Fruit fly (Drosophila melanogaster) whole organism, embryonic: Measurements from ENCODE around the gene Tango2.

Experiments
- Abd-B ChIP-seq: fragments of 200-800 bp; sonication (Bioruptor generic); optimal IDR thresholded peaks from 2 replicates; lab custom pipeline; 2018; ENCODE audit warnings: missing biosample characterization, mild to moderate bottlenecking, missing genetic modification characterization, moderate library complexity
- Aef1 ChIP-seq: fragments of 200-800 bp; sonication (Bioruptor generic); IDR thresholded peaks from 3 replicates; pipeline ENCODE4 v1.3.6; 2022; ENCODE audit warnings: missing biosample characterization, missing genetic modification characterization
- B-H2 ChIP-seq: fragments of 200-800 bp; sonication (Bioruptor generic); optimal IDR thresholded peaks from 2 replicates; lab custom pipeline; 2018; ENCODE audit warnings: missing biosample characterization, mild to moderate bottlenecking, missing genetic modification characterization
- CG11504 ChIP-seq: fragments of 200-800 bp; sonication (Bioruptor generic); optimal IDR thresholded peaks from 3 replicates; lab custom pipeline; 2019; ENCODE audit warnings: missing biosample characterization, mild to moderate bottlenecking, missing genetic modification characterization, moderate library complexity
- CG12236 ChIP-seq: fragments of 200-800 bp; sonication (Bioruptor generic); optimal IDR thresholded peaks from 2 replicates; lab custom pipeline; 2016; ENCODE audit warnings: missing biosample characterization, missing genetic modification characterization
- CG1233 ChIP-seq: fragments of 200-800 bp; sonication (Bioruptor generic); optimal IDR thresholded peaks from 4 replicates; lab custom pipeline; 2018; ENCODE audit warnings: missing biosample characterization, mild to moderate bottlenecking, missing genetic modification characterization
- CG14667 ChIP-seq: fragments of 200-800 bp; sonication (Bioruptor generic); IDR thresholded peaks from 2 replicates; pipeline ENCODE4 v1.3.6; 2022; ENCODE audit warnings: missing biosample characterization, missing genetic modification characterization
- CG15269 ChIP-seq: fragments of 200-800 bp; sonication (Bioruptor generic); optimal IDR thresholded peaks from 2 replicates; lab custom pipeline; 2018; ENCODE audit warnings: missing biosample characterization, mild to moderate bottlenecking, missing genetic modification characterization, moderate library complexity
- CG1647 ChIP-seq: fragments of 200-800 bp; sonication (Bioruptor generic); optimal IDR thresholded peaks from 3 replicates; lab custom pipeline; 2016; ENCODE audit warnings: missing biosample characterization, missing genetic modification characterization
- CG16779 ChIP-seq: fragments of 200-800 bp; sonication (Bioruptor generic); IDR thresholded peaks from 2 replicates; pipeline ENCODE4 v1.3.6; 2022; ENCODE audit warnings: missing biosample characterization, missing genetic modification characterization
- CG16813 ChIP-seq: fragments of 200-800 bp; sonication (Bioruptor generic); IDR thresholded peaks from 3 replicates; pipeline ENCODE4 v1.3.6; 2022; ENCODE audit warnings: missing biosample characterization, missing genetic modification characterization; ENCODE audit not compliant: partially characterized antibody
- CG17186 ChIP-seq: fragments of 200-800 bp; sonication (Bioruptor generic); optimal IDR thresholded peaks from 3 replicates; lab custom pipeline; 2017; ENCODE audit warnings: missing biosample characterization, missing genetic modification reagents, missing genetic modification characterization
- CG18262 ChIP-seq: fragments of 200-800 bp; optimal IDR thresholded peaks from 3 replicates; lab custom pipeline; 2019; ENCODE audit warnings: missing biosample characterization, mild to moderate bottlenecking, missing genetic modification characterization, moderate library complexity
- CG3163 ChIP-seq: fragments of 200-800 bp; sonication (Bioruptor generic); optimal IDR thresholded peaks from 3 replicates; lab custom pipeline; 2016; ENCODE audit warnings: missing biosample characterization, missing genetic modification characterization
- CG34376 ChIP-seq: fragments of 200-800 bp; sonication (Bioruptor generic); optimal IDR thresholded peaks from 2 replicates; lab custom pipeline; 2018; ENCODE audit warnings: missing biosample characterization, mild to moderate bottlenecking, missing genetic modification characterization
- CG5953 ChIP-seq: fragments of 200-800 bp; sonication (Bioruptor generic); IDR thresholded peaks from 2 replicates; pipeline ENCODE4 v1.3.6; 2022; ENCODE audit warnings: missing biosample characterization, missing genetic modification characterization
- CG6175 ChIP-seq: fragments of 200-800 bp; sonication (Bioruptor generic); IDR thresholded peaks from 3 replicates; pipeline ENCODE4 v1.3.6; 2022; ENCODE audit warnings: missing biosample characterization, missing genetic modification characterization
- CG7271 ChIP-seq: fragments of 200-800 bp; sonication (Bioruptor generic); optimal IDR thresholded peaks from 2 replicates; lab custom pipeline; 2018; ENCODE audit warnings: missing biosample characterization, mild to moderate bottlenecking, missing genetic modification characterization, moderate library complexity
- CG8089 ChIP-seq: fragments of 200-800 bp; sonication (Bioruptor generic); optimal IDR thresholded peaks from 3 replicates; lab custom pipeline; 2016; ENCODE audit warnings: missing biosample characterization, missing genetic modification characterization
- CG8924 ChIP-seq: fragments of 200-800 bp; optimal IDR thresholded peaks from 3 replicates; lab custom pipeline; 2019; ENCODE audit warnings: missing biosample characterization, mild to moderate bottlenecking, missing genetic modification characterization, moderate library complexity
- CG9797 ChIP-seq: fragments of 200-800 bp; sonication (Bioruptor generic); optimal IDR thresholded peaks from 3 replicates; lab custom pipeline; 2018; ENCODE audit warnings: missing biosample characterization, mild to moderate bottlenecking, missing genetic modification characterization
- HLH3B ChIP-seq: fragments of 200-800 bp; sonication (Bioruptor generic); IDR thresholded peaks from 2 replicates; pipeline ENCODE4 v1.3.6; 2022; ENCODE audit warnings: missing biosample characterization, missing genetic modification characterization
- HLHmδ ChIP-seq: fragments of 200-800 bp; sonication (Bioruptor generic); optimal IDR thresholded peaks from 2 replicates; lab custom pipeline; 2018; ENCODE audit warnings: missing biosample characterization, mild to moderate bottlenecking, missing genetic modification characterization, moderate library complexity
- Hr3 ChIP-seq: fragments of 200-800 bp; sonication (Bioruptor generic); optimal IDR thresholded peaks from 3 replicates; lab custom pipeline; 2016; ENCODE audit warnings: missing biosample characterization, missing genetic modification characterization
- Lhr ChIP-seq: fragments of 200-800 bp; sonication (Bioruptor generic); optimal IDR thresholded peaks from 3 replicates; lab custom pipeline; 2017; ENCODE audit warnings: mild to moderate bottlenecking, missing biosample characterization, missing genetic modification reagents, missing genetic modification characterization
- Oli ChIP-seq: fragments of 200-800 bp; sonication (Bioruptor generic); optimal IDR thresholded peaks from 2 replicates; lab custom pipeline; 2018; ENCODE audit warnings: missing biosample characterization, mild to moderate bottlenecking, missing genetic modification characterization, moderate library complexity
- Ptx1 ChIP-seq: fragments of 200-800 bp; sonication (Bioruptor generic); IDR thresholded peaks from 2 replicates; pipeline ENCODE4 v1.3.6; 2022; ENCODE audit warnings: missing biosample characterization, missing genetic modification characterization
- Sry-δ ChIP-seq: fragments of 200-800 bp; sonication (Bioruptor generic); optimal IDR thresholded peaks from 2 replicates; lab custom pipeline; 2016; ENCODE audit warnings: missing biosample characterization, missing genetic modification characterization
- TFAM ChIP-seq: fragments of 200-800 bp; sonication (Bioruptor generic); optimal IDR thresholded peaks from 2 replicates; lab custom pipeline; 2017; ENCODE audit warnings: missing biosample characterization, missing genetic modification characterization, inconsistent platforms
- YL-1 ChIP-seq: fragments of 200-800 bp; sonication (Bioruptor generic); optimal IDR thresholded peaks from 3 replicates; lab custom pipeline; 2017; ENCODE audit warnings: missing biosample characterization, mild to moderate bottlenecking, missing genetic modification characterization
- ab ChIP-seq: fragments of 200-800 bp; sonication (Bioruptor generic); optimal IDR thresholded peaks from 2 replicates; lab custom pipeline; 2016; ENCODE audit warnings: missing biosample characterization, missing genetic modification characterization
- al ChIP-seq: fragments of 200-800 bp; sonication (Bioruptor generic); IDR thresholded peaks from 2 replicates; pipeline ENCODE4 v1.3.6; 2022; ENCODE audit warnings: missing biosample characterization, missing genetic modification characterization
- bigmax ChIP-seq: fragments of 200-800 bp; sonication (Bioruptor generic); optimal IDR thresholded peaks from 2 replicates; lab custom pipeline; 2018; ENCODE audit warnings: missing biosample characterization, mild to moderate bottlenecking, missing genetic modification characterization
- caup ChIP-seq: fragments of 200-800 bp; sonication (Bioruptor generic); optimal IDR thresholded peaks from 3 replicates; lab custom pipeline; 2017; ENCODE audit warnings: missing biosample characterization, mild to moderate bottlenecking, missing genetic modification characterization, moderate library complexity; ENCODE audit not compliant: severe bottlenecking
- danr ChIP-seq: fragments of 200-800 bp; sonication (Bioruptor generic); IDR thresholded peaks from 2 replicates; pipeline ENCODE4 v1.3.6; 2022; ENCODE audit warnings: missing biosample characterization, missing genetic modification characterization
- dati ChIP-seq: fragments of 200-800 bp; sonication (Bioruptor generic); IDR thresholded peaks from 2 replicates; pipeline ENCODE4 v1.3.6; 2022; ENCODE audit warnings: missing biosample characterization, missing genetic modification characterization
- dmrt11E ChIP-seq: fragments of 200-800 bp; sonication (Bioruptor generic); optimal IDR thresholded peaks from 3 replicates; lab custom pipeline; 2018; ENCODE audit warnings: missing biosample characterization, mild to moderate bottlenecking, missing genetic modification characterization, moderate library complexity
- emc ChIP-seq: fragments of 200-800 bp; sonication (Bioruptor generic); optimal IDR thresholded peaks from 2 replicates; lab custom pipeline; 2016; ENCODE audit warnings: missing biosample characterization, missing genetic modification characterization
- ems ChIP-seq: fragments of 200-800 bp; sonication (Bioruptor generic); optimal IDR thresholded peaks from 3 replicates; lab custom pipeline; 2016; ENCODE audit warnings: missing biosample characterization, missing genetic modification characterization
- gro ChIP-seq: fragments of 200-800 bp; sonication (Bioruptor generic); optimal IDR thresholded peaks from 2 replicates; lab custom pipeline; 2016; ENCODE audit warnings: missing biosample characterization, missing genetic modification characterization
- ind ChIP-seq: fragments of 200-800 bp; sonication (Bioruptor generic); optimal IDR thresholded peaks from 3 replicates; lab custom pipeline; 2016; ENCODE audit warnings: missing biosample characterization, missing genetic modification characterization
- kay ChIP-seq: fragments of 200-800 bp; sonication (Bioruptor generic); optimal IDR thresholded peaks from 2 replicates; lab custom pipeline; 2016; ENCODE audit warnings: missing biosample characterization, missing genetic modification characterization
- lov ChIP-seq, 2 experiments: fragments of 200-800 bp in 1 of 2; fragments of >200 bp in 1 of 2; sonication (Bioruptor generic) in 1 of 2; IDR thresholded peaks in 1 of 2; optimal IDR thresholded peaks in 1 of 2; 2 replicates in 1 of 2; 3 replicates in 1 of 2; pipeline versions ENCODE4 v1.3.6 to Lab custom; 2017 to 2022; ENCODE audit warnings: missing biosample characterization in 1 of 2, missing genetic modification characterization in 1 of 2
- peb ChIP-seq: fragments of 200-800 bp; sonication (Bioruptor generic); IDR thresholded peaks from 2 replicates; pipeline ENCODE4 v1.3.6; 2022; ENCODE audit warnings: missing biosample characterization, missing genetic modification characterization
- pita ChIP-seq: fragments of 200-800 bp; sonication (Bioruptor generic); optimal IDR thresholded peaks from 2 replicates; lab custom pipeline; 2017; ENCODE audit warnings: missing biosample characterization, mild to moderate bottlenecking, missing genetic modification characterization
- run ChIP-seq: fragments of 200-800 bp; sonication (Bioruptor generic); optimal IDR thresholded peaks from 3 replicates; lab custom pipeline; 2018; ENCODE audit warnings: missing biosample characterization, mild to moderate bottlenecking, missing genetic modification characterization
- slbo ChIP-seq: fragments of 200-800 bp; sonication (Bioruptor generic); IDR thresholded peaks from 2 replicates; pipeline ENCODE4 v1.3.6; 2022; ENCODE audit warnings: missing biosample characterization, missing genetic modification characterization
- tna ChIP-seq: fragments of 200-800 bp; sonication (Bioruptor generic); IDR thresholded peaks from 2 replicates; pipeline ENCODE4 v1.3.6; 2022; ENCODE audit warnings: missing biosample characterization, missing genetic modification characterization; ENCODE audit not compliant: partially characterized antibody
- twi ChIP-seq: fragments of 200-800 bp; optimal IDR thresholded peaks from 2 replicates; lab custom pipeline; 2019; ENCODE audit warnings: missing biosample characterization, mild to moderate bottlenecking, missing genetic modification characterization, moderate library complexity
- unc-4 ChIP-seq: fragments of 200-800 bp; sonication (Bioruptor generic); IDR thresholded peaks from 2 replicates; pipeline ENCODE4 v1.3.6; 2022; ENCODE audit warnings: missing biosample characterization, missing genetic modification characterization; ENCODE audit not compliant: partially characterized antibody
- zen ChIP-seq: fragments of 200-800 bp; sonication (Bioruptor generic); optimal IDR thresholded peaks from 3 replicates; lab custom pipeline; 2018; ENCODE audit warnings: missing biosample characterization, mild to moderate bottlenecking, missing genetic modification characterization, moderate library complexity

Tango2 gene

DNA sequence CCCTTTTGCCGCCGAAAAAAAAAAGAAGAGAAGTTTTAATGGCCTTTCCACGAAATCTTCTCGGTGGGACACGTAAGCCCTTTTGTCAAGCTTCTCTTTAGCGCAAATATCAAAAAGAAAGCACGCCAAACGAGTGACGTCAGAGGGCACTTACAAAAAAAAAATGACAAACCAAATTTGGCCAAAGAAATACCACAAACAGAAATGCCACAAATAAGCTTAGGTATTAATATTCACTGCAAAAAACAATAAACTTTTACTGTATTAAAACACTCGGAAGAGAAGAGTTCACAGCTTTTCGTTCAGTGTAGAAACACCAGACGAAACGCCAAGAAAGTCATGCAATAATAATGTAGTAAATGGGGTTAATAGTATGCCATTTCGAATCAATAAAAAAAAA lies 48.7 kb upstream of the Tango2 start (continued):
- no peak for TF ChIP-seq ab (GFP tag; lab: Kevin White, UChicago)
- TF ChIP-seq YL-1 (GFP tag; lab: Kevin White, UChicago) = no peak
- no peak for TF ChIP-seq CG16779 (GFP tag; lab: Robert Waterston, UW)
- no peak for TF ChIP-seq CG1647
- TF ChIP-seq CG6175 (GFP tag; lab: Robert Waterston, UW) = no peak
- TF ChIP-seq Oli (tag; lab: Kevin White, UChicago) = no peak
- TF ChIP-seq CG14667 = peak; percentile 25; the same call in 1 of the 2 replicates
- TF ChIP-seq CG12236 (GFP tag; lab: Kevin White, UChicago) = no peak
- no peak for TF ChIP-seq Sry-δ
- no peak for TF ChIP-seq CG8089
- no peak for TF ChIP-seq twi (tag; lab: Kevin White, UChicago)
- no peak for TF ChIP-seq CG7271 (tag; lab: Kevin White, UChicago)
- TF ChIP-seq zen (tag; lab: Kevin White, UChicago) = no peak
- TF ChIP-seq Hr3 (GFP tag; lab: Kevin White, UChicago) = no peak
- no peak for TF ChIP-seq ems
- TF ChIP-seq CG15269 = peak; percentile 14
- no peak for TF ChIP-seq tna (GFP tag; lab: Robert Waterston, UW)
- TF ChIP-seq run (tag; lab: Kevin White, UChicago) = no peak
- TF ChIP-seq CG1233 = no peak
- no peak for TF ChIP-seq CG16813 (GFP tag; lab: Robert Waterston, UW)
- TF ChIP-seq slbo (GFP tag; lab: Robert Waterston, UW) = peak; percentile 66
- TF ChIP-seq CG17186 (GFP tag; lab: Kevin White, UChicago) = no peak
- TF ChIP-seq CG34376 = no peak
- 0 out of 3 replicates have a peak, but pooled peaks have one; percentile 18 for TF ChIP-seq Aef1 (GFP tag; lab: Robert Waterston, UW)
- TF ChIP-seq gro (GFP tag; lab: Kevin White, UChicago) = no peak
- no peak for TF ChIP-seq B-H2 (GFP tag; lab: Kevin White, UChicago)
- no peak for TF ChIP-seq Abd-B (GFP tag; lab: Kevin White, UChicago)
- TF ChIP-seq al (GFP tag; lab: Robert Waterston, UW) = no peak
- peak; percentile 59 for TF ChIP-seq CG11504 (tag; lab: Kevin White, UChicago)
- TF ChIP-seq kay (GFP tag; lab: Kevin White, UChicago) = no peak
- TF ChIP-seq HLH3B (GFP tag; lab: Robert Waterston, UW) = no peak
- TF ChIP-seq TFAM (GFP tag; lab: Kevin White, UChicago) = no peak
- no peak for TF ChIP-seq peb
- no peak for TF ChIP-seq unc-4 (GFP tag; lab: Robert Waterston, UW)
- TF ChIP-seq CG9797 (GFP tag; lab: Kevin White, UChicago) = no peak
- TF ChIP-seq pita (GFP tag; lab: Kevin White, UChicago) = no peak
- no peak for TF ChIP-seq lov (optimal IDR thresholded peaks at IDR 0.05; lab: Kevin White, UChicago)
- no peak for TF ChIP-seq lov (GFP tag; IDR thresholded peaks at IDR 0.05; lab: Robert Waterston, UW)
- no peak for TF ChIP-seq danr (GFP tag; lab: Robert Waterston, UW)
- TF ChIP-seq dmrt11E (tag; lab: Kevin White, UChicago) = no peak
- TF ChIP-seq dati = no peak
- TF ChIP-seq CG18262 (tag; lab: Kevin White, UChicago) = no peak
- TF ChIP-seq caup (GFP tag; lab: Kevin White, UChicago) = no peak
- no peak for TF ChIP-seq CG8924
- TF ChIP-seq emc (GFP tag; lab: Kevin White, UChicago) = no peak
- TF ChIP-seq CG5953 (GFP tag; lab: Robert Waterston, UW) = no peak
- no peak for TF ChIP-seq Lhr (GFP tag; lab: Kevin White, UChicago)
- no peak for TF ChIP-seq CG3163 (GFP tag; lab: Kevin White, UChicago)
- TF ChIP-seq HLHmδ (GFP tag; lab: Kevin White, UChicago) = no peak
- TF ChIP-seq Ptx1 = peak; percentile 32; the same call in 1 of the 2 replicates
- TF ChIP-seq ind (GFP tag; lab: Kevin White, UChicago) = peak; percentile 35
- no peak for TF ChIP-seq bigmax (GFP tag; lab: Kevin White, UChicago)
